Worm (Caenorhabditis elegans) whole organism, mixed stage, embryonic: Measurements from ENCODE around the gene mans-2.

ENCODE experiments used
- blmp-1 ChIP-seq: fragments of 150-350 bp; optimal IDR thresholded peaks from 2 replicates; lab custom pipeline; 2014; ENCODE audit warnings: missing biosample characterization, missing genetic modification characterization
- ceh-39 ChIP-seq: fragments of 150-350 bp; optimal IDR thresholded peaks from 2 replicates; lab custom pipeline; 2014; ENCODE audit warnings: missing biosample characterization, missing genetic modification characterization
- ceh-43 ChIP-seq: fragments of 200-800 bp; sonication (Bioruptor generic); optimal IDR thresholded peaks from 2 replicates; lab custom pipeline; 2018; ENCODE audit warnings: mild to moderate bottlenecking, missing genetic modification characterization, moderate library complexity, missing compliant biosample characterization
- ceh-83 ChIP-seq: fragments of 200-800 bp; sonication (Bioruptor generic); optimal IDR thresholded peaks from 2 replicates; lab custom pipeline; 2018; ENCODE audit warnings: mild to moderate bottlenecking, missing genetic modification characterization, missing compliant biosample characterization
- ces-1 ChIP-seq: fragments of 150-350 bp; optimal IDR thresholded peaks from 2 replicates; lab custom pipeline; 2014; ENCODE audit warnings: missing biosample characterization, missing genetic modification reagents, missing genetic modification characterization
- cnd-1 ChIP-seq: fragments of 200-800 bp; sonication (Bioruptor generic); optimal IDR thresholded peaks from 2 replicates; lab custom pipeline; 2018; ENCODE audit warnings: mild to moderate bottlenecking, missing genetic modification characterization, missing compliant biosample characterization
- drap-1 ChIP-seq: fragments of 200-800 bp; sonication (Bioruptor generic); optimal IDR thresholded peaks from 3 replicates; lab custom pipeline; 2018; ENCODE audit warnings: mild to moderate bottlenecking, missing genetic modification characterization, missing compliant biosample characterization
- elt-1 ChIP-seq: sonication (generic microtip); optimal IDR thresholded peaks from 2 replicates; lab custom pipeline; 2017; ENCODE audit warnings: missing genetic modification characterization, mild to moderate bottlenecking, missing compliant biosample characterization, antibody characterized with exemption, moderate library complexity, borderline replicate concordance; ENCODE audit not compliant: insufficient read depth
- elt-3 ChIP-seq: fragments of 150-350 bp; optimal IDR thresholded peaks from 2 replicates; lab custom pipeline; 2014; ENCODE audit warnings: missing biosample characterization, missing genetic modification characterization
- flh-1 ChIP-seq: fragments of 200-800 bp; sonication (Bioruptor generic); optimal IDR thresholded peaks from 2 replicates; lab custom pipeline; 2018; ENCODE audit warnings: mild to moderate bottlenecking, missing genetic modification characterization, moderate library complexity, missing compliant biosample characterization
- ham-2 ChIP-seq: fragments of 200-800 bp; sonication (Bioruptor generic); optimal IDR thresholded peaks from 2 replicates; lab custom pipeline; 2018; ENCODE audit warnings: mild to moderate bottlenecking, missing genetic modification characterization, missing compliant biosample characterization
- hlh-1 ChIP-seq: fragments of 150-350 bp; optimal IDR thresholded peaks from 2 replicates; lab custom pipeline; 2014; ENCODE audit warnings: missing biosample characterization, missing genetic modification reagents, missing genetic modification characterization
- lsy-2 ChIP-seq: fragments of 150-350 bp; optimal IDR thresholded peaks from 2 replicates; lab custom pipeline; 2014; ENCODE audit warnings: missing biosample characterization, missing genetic modification characterization
- mab-5 ChIP-seq: fragments of 150-350 bp; optimal IDR thresholded peaks from 2 replicates; lab custom pipeline; 2014; ENCODE audit warnings: missing biosample characterization, missing genetic modification characterization
- mls-2 ChIP-seq: sonication (generic microtip); optimal IDR thresholded peaks from 2 replicates; lab custom pipeline; 2016; ENCODE audit warnings: mild to moderate bottlenecking, missing genetic modification characterization, moderate library complexity, missing compliant biosample characterization
- nhr-12 ChIP-seq: fragments of 150-350 bp; optimal IDR thresholded peaks from 2 replicates; lab custom pipeline; 2014; ENCODE audit warnings: missing biosample characterization, missing genetic modification characterization
- nhr-2 ChIP-seq: fragments of 150-350 bp; optimal IDR thresholded peaks from 2 replicates; lab custom pipeline; 2014; ENCODE audit warnings: missing biosample characterization, missing genetic modification characterization
- nhr-237 ChIP-seq: fragments of 150-350 bp; optimal IDR thresholded peaks from 2 replicates; lab custom pipeline; 2014; ENCODE audit warnings: missing biosample characterization, missing genetic modification characterization
- nhr-28 ChIP-seq: fragments of 150-350 bp; optimal IDR thresholded peaks from 2 replicates; lab custom pipeline; 2014; ENCODE audit warnings: missing biosample characterization, missing genetic modification characterization
- pha-4 ChIP-seq: fragments of 150-350 bp; optimal IDR thresholded peaks from 2 replicates; lab custom pipeline; 2018; ENCODE audit warnings: missing biosample characterization, missing genetic modification reagents, missing genetic modification characterization
- sem-2 ChIP-seq: fragments of 200-800 bp; sonication (Bioruptor generic); optimal IDR thresholded peaks from 2 replicates; lab custom pipeline; 2018; ENCODE audit warnings: mild to moderate bottlenecking, missing genetic modification characterization, missing compliant biosample characterization
- sptf-1 ChIP-seq: sonication (generic microtip); optimal IDR thresholded peaks from 2 replicates; lab custom pipeline; 2017; ENCODE audit warnings: mild to moderate bottlenecking, missing genetic modification characterization, moderate library complexity, missing compliant biosample characterization
- tbx-8 ChIP-seq: fragments of 200-800 bp; sonication (Bioruptor generic); optimal IDR thresholded peaks from 2 replicates; lab custom pipeline; 2018; ENCODE audit warnings: mild to moderate bottlenecking, missing genetic modification characterization, moderate library complexity, missing compliant biosample characterization
- unc-62 ChIP-seq: fragments of 150-350 bp; optimal IDR thresholded peaks from 2 replicates; lab custom pipeline; 2014; ENCODE audit warnings: missing biosample characterization, missing genetic modification reagents, missing genetic modification characterization
- zip-8 ChIP-seq: fragments of 150-350 bp; optimal IDR thresholded peaks from 2 replicates; lab custom pipeline; 2014; ENCODE audit warnings: missing biosample characterization, missing genetic modification characterization
- ztf-11 ChIP-seq: fragments of 150-350 bp; optimal IDR thresholded peaks from 2 replicates; lab custom pipeline; 2014; ENCODE audit warnings: missing biosample characterization, missing genetic modification characterization

mans-2 gene

DNA sequence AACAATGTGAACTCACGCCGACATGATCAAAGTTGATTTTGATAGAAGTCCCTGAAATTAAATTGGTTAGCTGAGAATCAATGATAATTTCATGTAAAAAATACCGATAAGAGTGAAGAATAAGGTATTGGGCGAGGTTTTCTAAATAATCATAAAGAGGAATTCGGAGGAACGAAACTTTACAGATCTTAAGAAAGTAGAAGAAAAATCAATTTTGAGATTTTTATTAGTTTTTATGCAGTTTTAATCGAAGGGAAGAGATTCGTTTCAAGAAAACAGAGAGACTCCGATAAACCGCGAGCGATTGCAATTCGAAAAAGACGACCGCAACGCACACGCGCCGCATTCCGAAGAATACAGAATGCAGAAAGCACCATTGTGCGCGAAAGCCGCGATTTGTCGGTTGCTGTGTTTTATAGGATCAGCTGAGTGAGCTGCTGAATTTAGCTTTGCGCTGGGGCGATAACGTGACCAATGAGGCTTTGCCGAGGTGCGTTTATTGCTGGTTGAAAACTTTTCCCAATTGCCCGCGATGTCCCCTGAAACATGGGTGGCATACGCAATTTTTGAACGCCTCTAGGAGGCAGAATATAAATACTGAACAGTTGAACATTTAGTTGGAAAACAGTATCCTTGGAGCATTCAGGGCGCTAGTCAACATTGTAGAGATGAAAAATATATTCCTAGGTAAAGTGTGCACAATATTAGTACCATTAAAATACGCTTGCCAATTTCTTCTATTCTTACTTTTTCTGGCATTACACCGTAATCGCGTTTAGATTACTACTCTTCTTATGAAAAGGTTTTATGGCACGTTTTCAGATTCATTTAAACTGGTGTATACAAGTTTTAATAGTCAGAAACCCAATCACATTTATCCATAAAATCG is 5.4 kb downstream of the mans-2 start, which contains the start of gene snr-4 (continued):
- TF ChIP-seq nhr-28 (tag; lab: Kevin White, UChicago) (no peak), lsy-2 (tag; lab: Kevin White, UChicago) (peak; percentile 81)

DNA sequence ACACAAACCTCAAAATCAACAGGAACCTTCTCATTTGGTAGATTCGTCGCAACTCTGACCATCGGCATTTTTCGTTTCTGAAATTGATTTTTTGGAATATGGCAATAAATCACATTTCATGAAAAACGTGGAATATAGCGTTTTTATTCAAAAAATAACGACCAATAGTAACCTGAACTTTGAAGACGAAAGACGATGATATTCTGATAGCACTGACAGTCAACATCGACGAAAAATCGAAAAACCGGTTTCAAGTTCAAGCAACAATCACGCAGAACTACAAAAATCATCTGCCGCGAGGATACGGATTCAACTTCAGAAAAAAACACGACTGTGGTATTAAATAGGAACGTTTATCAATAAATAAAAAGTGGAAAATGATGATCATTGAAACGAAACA is 7.1 kb downstream of the mans-2 start, which contains the start of gene mif-2:
Gene mif-2 (minus strand): TSS at position 281 of the 400 bp plus-strand sequence.
- TF ChIP-seq ceh-43 (GFP tag; lab: Kevin White, UChicago): no peak
- TF ChIP-seq elt-1 (tag; lab: Kevin White, UChicago): no peak
- no peak for TF ChIP-seq ztf-11 (tag; lab: Kevin White, UChicago)
- TF ChIP-seq nhr-12: no peak
- TF ChIP-seq nhr-237 (tag; lab: Kevin White, UChicago): no peak
- TF ChIP-seq lsy-2 (tag; lab: Kevin White, UChicago): no peak
- no peak for TF ChIP-seq pha-4
- no peak for TF ChIP-seq tbx-8
- no peak for TF ChIP-seq hlh-1 (tag; lab: Kevin White, UChicago)

DNA sequence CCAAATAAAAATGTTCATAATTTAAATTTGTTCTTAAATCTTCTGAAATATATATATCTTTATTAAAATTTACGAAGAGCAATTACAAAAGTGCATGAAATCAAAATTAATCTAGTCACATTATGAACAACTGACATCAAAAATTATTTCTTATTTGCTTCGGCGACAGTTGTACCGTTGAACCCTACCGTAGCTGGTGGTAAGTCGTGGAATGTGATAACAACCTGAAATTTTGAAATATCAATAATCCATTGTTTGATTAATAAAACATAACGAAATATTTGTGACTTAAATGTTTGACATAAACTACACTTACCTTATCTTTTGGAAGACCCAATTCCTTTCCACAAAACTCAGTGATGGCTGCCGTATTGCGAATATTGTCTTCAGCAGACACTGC is 8.6 kb downstream of the mans-2 start:
- no peak for TF ChIP-seq nhr-12
- no peak for TF ChIP-seq ceh-39 (tag; lab: Kevin White, UChicago)
- TF ChIP-seq nhr-2 (tag; lab: Kevin White, UChicago): no peak
- no peak for TF ChIP-seq elt-3 (tag; lab: Kevin White, UChicago)
- no peak for TF ChIP-seq lsy-2 (tag; lab: Kevin White, UChicago)
- TF ChIP-seq ceh-43 (GFP tag; lab: Kevin White, UChicago): no peak
- TF ChIP-seq elt-1 (tag; lab: Kevin White, UChicago): no peak
- TF ChIP-seq mls-2 (tag; lab: Kevin White, UChicago): no peak
- TF ChIP-seq ceh-83: no peak

DNA sequence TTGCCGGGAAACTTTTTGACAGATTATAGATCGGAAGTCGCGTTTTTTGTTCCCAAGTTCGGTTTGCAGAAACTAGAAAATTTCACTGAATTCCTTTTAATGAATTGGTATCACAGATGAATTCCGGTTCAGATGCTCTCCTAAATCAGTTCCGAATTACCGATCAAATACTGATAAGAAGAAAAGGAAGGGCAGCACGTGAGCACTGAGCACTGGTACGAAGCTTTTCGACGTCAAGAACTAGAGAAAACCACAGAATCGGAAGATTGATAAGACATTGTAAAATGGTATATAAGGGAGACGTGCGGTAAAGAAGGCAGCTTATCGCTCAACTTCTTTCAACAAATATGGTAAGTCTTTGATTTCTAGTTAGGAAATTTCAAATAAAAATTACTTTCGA is 10.1 kb downstream of the mans-2 start, which contains the start of gene cpr-1:
Gene cpr-1 (plus strand): TSS at position 319 of the 400 bp plus-strand sequence.
- TF ChIP-seq zip-8 (tag; lab: Kevin White, UChicago) (no peak), ceh-43 (GFP tag; lab: Kevin White, UChicago) (no peak), lsy-2 (tag; lab: Kevin White, UChicago) (no peak), drap-1 (GFP tag; lab: Kevin White, UChicago) (no peak), ceh-39 (tag; lab: Kevin White, UChicago) (no peak), elt-1 (tag; lab: Kevin White, UChicago) (no peak), pha-4 (no peak), nhr-237 (tag; lab: Kevin White, UChicago) (no peak), mls-2 (tag; lab: Kevin White, UChicago) (no peak), sem-2 (GFP tag; lab: Kevin White, UChicago) (no peak), ham-2 (GFP tag; lab: Kevin White, UChicago) (no peak), nhr-12 (no peak), elt-3 (tag; lab: Kevin White, UChicago) (no peak), mab-5 (tag; lab: Kevin White, UChicago) (no peak), ceh-83 (no peak)

DNA sequence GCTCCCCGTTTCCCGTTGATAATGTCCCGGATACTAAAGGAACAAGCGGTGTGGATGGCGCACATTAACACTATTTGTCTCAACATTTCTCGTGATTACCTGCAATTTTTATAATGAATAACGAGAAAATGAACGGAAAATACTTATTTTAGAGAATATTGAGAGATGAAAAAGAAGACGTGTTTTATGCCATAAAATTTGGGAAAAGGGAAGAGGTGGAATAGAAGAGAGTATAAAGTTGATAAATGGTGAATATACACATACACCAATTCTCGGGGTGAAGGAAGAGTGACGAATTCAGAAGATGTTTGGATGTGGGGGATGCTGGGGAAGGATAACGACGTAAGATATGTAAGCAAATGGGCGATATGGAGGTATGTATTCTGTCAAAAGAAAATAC is 20.6 kb downstream of the mans-2 start, which contains the start of gene F58H1.7:
Gene F58H1.7 (minus strand): TSS at position 101 of the 400 bp plus-strand sequence.
- TF ChIP-seq nhr-28 (tag; lab: Kevin White, UChicago) (no peak), elt-3 (tag; lab: Kevin White, UChicago) (no peak), pha-4 (no peak)

DNA sequence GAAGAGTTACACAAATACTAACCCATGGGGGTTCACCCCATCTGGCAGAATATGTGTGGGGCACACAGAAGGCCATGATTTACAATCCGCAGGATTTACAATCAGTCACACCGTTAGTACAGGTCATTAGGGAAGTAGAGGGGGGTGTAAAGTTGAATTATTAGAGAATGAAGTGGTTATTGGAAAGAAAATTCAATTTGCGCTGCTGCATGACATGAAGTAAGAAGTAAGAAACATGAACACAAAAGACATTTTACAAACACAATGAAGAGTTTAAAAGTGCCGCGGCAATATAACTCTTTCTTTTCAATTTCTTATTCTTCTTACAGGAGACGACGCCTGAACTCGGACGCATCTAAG is 24.5 kb downstream of the mans-2 start:
- peak; percentile 36 for TF ChIP-seq unc-62 (GFP tag; lab: Kevin White, UChicago)
- TF ChIP-seq blmp-1 (tag; lab: Kevin White, UChicago): no peak
- TF ChIP-seq nhr-28 (tag; lab: Kevin White, UChicago): no peak
- TF ChIP-seq sptf-1 (tag; lab: Kevin White, UChicago): peak; percentile 19
- TF ChIP-seq ces-1: peak; percentile 59
- no peak for TF ChIP-seq flh-1
- TF ChIP-seq nhr-2 (tag; lab: Kevin White, UChicago): peak; percentile 84
- peak; percentile 48 for TF ChIP-seq cnd-1 (tag; lab: Kevin White, UChicago)
